Worm (Caenorhabditis elegans) whole organism, L1 larva: Measurements from ENCODE around the gene Y41D4B.14.

ENCODE experiments used
- egl-27 ChIP-seq, 2 experiments: fragments of 150-350 bp in 1 of 2; sonication (generic microtip); optimal IDR thresholded peaks; 3 replicates each; lab custom pipeline; 2017 to 2018; ENCODE audit warnings: missing biosample characterization in 2 of 2, missing genetic modification characterization in 2 of 2, missing genetic modification reagents in 2 of 2
- fos-1 ChIP-seq: fragments of 150-350 bp; optimal IDR thresholded peaks from 2 replicates; lab custom pipeline; 2014; ENCODE audit warnings: missing biosample characterization, missing genetic modification characterization

DNA sequence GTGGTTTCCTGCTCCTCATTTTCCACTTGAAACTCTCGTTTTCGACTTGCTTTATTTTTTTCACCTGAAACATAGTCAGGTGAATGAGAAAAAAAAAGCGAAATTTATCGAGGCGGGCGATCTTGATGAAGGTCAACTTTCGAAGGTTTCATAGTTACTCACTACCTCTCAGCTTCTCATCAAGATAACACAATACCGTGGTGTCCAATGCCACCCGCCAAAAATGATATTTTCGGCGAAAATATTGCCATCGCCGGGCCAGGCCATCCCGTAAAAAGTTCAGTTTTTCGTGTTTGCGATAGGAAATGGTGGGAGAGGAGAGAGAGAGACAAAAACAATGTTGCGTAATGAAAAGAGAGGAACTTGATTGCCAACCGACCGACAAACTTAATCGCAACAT, 29.7 kb upstream of the Y41D4B.14 start:
- TF ChIP-seq egl-27 (tag; optimal IDR thresholded peaks at IDR 0.05; lab: Kevin White, UChicago), result no peak
- TF ChIP-seq fos-1 (tag; lab: Kevin White, UChicago), result no peak
